Worm (Caenorhabditis elegans) whole organism, early embryonic: Measurements from ENCODE around the gene T04H1.13.

Source experiments
- B0310.2 ChIP-seq: sonication (generic microtip); optimal IDR thresholded peaks from 2 replicates; lab custom pipeline; 2016; ENCODE audit warnings: mild to moderate bottlenecking, missing genetic modification characterization, missing compliant biosample characterization
- F13C5.2 ChIP-seq: sonication (generic microtip); optimal IDR thresholded peaks from 2 replicates; lab custom pipeline; 2017; ENCODE audit warnings: mild to moderate bottlenecking, missing genetic modification characterization, inconsistent platforms, missing compliant biosample characterization
- aly-1 ChIP-seq: sonication (generic microtip); optimal IDR thresholded peaks from 2 replicates; lab custom pipeline; 2016; ENCODE audit warnings: missing genetic modification characterization, missing compliant biosample characterization
- ama-1 ChIP-seq: fragments of 150-350 bp; optimal IDR thresholded peaks from 2 replicates; lab custom pipeline; 2014
- ceh-13 ChIP-seq: fragments of 200-800 bp; sonication (Bioruptor generic); optimal IDR thresholded peaks from 2 replicates; lab custom pipeline; 2018; ENCODE audit warnings: mild to moderate bottlenecking, missing genetic modification characterization, missing compliant biosample characterization
- ceh-36 ChIP-seq: sonication (generic microtip); optimal IDR thresholded peaks from 2 replicates; lab custom pipeline; 2016; ENCODE audit warnings: missing genetic modification characterization, inconsistent platforms, missing compliant biosample characterization
- ets-7 ChIP-seq: sonication (generic microtip); optimal IDR thresholded peaks from 2 replicates; lab custom pipeline; 2016; ENCODE audit warnings: missing genotype, missing genetic modification characterization, missing compliant biosample characterization
- flt-1 ChIP-seq: fragments of 200-800 bp; sonication (Bioruptor generic); IDR thresholded peaks from 2 replicates; pipeline ENCODE4 v1.3.6; 2022; ENCODE audit warnings: missing genetic modification characterization, missing compliant biosample characterization
- hmbx-1 ChIP-seq: sonication (generic microtip); optimal IDR thresholded peaks from 2 replicates; lab custom pipeline; 2016; ENCODE audit warnings: mild to moderate bottlenecking, missing genetic modification characterization, missing compliant biosample characterization
- hmg-4 ChIP-seq: fragments of 200-800 bp; sonication (Bioruptor generic); optimal IDR thresholded peaks from 2 replicates; lab custom pipeline; 2018; ENCODE audit warnings: mild to moderate bottlenecking, missing genetic modification characterization, missing compliant biosample characterization
- hnd-1 ChIP-seq: sonication (generic microtip); optimal IDR thresholded peaks from 2 replicates; lab custom pipeline; 2016; ENCODE audit warnings: missing genetic modification characterization, missing compliant biosample characterization
- pes-1 ChIP-seq: fragments of 200-800 bp; sonication (Bioruptor generic); IDR thresholded peaks from 2 replicates; pipeline ENCODE4 v1.3.6; 2022; ENCODE audit warnings: missing genetic modification reagents, missing genetic modification characterization, missing compliant biosample characterization
- scrt-1 ChIP-seq: fragments of 200-800 bp; sonication (Bioruptor generic); IDR thresholded peaks from 2 replicates; pipeline ENCODE4 v1.3.6; 2022; ENCODE audit warnings: missing genetic modification characterization, missing compliant biosample characterization
- sea-1 ChIP-seq: fragments of 200-800 bp; sonication (Bioruptor generic); conservative IDR thresholded peaks from 2 replicates; pipeline ENCODE4 v1.3.6; 2022; ENCODE audit warnings: missing genetic modification characterization, missing compliant biosample characterization
- tbx-11 ChIP-seq: fragments of 200-800 bp; sonication (Bioruptor generic); IDR thresholded peaks from 2 replicates; pipeline ENCODE4 v1.3.6; 2022; ENCODE audit warnings: missing genetic modification characterization, missing compliant biosample characterization
- tbx-37 ChIP-seq: fragments of 200-800 bp; sonication (Bioruptor generic); conservative IDR thresholded peaks from 2 replicates; pipeline ENCODE4 v1.3.6; 2022; ENCODE audit warnings: missing genetic modification reagents, missing genetic modification characterization, missing compliant biosample characterization
- tra-4 ChIP-seq: sonication (generic microtip); optimal IDR thresholded peaks from 2 replicates; lab custom pipeline; 2017; ENCODE audit warnings: missing genetic modification characterization, missing compliant biosample characterization

The T04H1.13 gene

DNA sequence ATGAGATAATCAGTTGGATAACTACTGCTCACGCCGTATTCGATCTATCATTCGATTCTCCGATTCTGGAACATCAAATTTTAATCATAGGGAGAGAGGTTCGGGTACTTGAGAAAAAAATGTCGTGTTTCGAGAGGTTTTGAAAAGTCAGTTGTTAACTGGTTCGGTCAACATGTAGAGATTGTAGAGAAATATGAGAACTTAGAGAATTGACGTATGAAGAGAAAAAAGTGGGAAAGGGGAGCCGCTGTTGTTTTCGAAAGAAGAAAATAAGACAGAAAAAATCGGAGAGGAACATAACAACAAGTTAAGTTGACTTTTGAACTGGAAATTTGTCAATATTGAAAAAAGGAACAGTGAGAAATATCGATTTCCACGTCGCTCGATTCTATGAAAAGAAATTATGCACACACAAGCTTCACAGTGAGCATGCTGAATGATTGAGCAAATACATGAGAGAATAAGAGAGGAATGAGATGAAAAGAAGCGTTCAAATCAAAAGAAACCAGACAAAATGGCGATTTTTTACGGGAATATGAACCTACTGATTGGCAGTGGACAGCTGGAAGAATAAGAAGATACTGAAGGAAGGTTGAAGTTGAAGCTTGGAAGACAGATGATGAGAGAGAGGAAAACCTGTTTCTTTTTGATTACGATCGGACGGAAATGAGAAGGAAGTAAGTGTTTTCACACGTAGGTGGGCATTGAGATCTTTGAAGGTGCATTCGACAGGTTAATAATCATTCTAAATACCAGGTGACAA is at the start of gene T04H1.13, which contains the start of the genes slfl-5 and rad-50:
Gene T04H1.13, minus strand, starts transcription at position 51 of the 763 bp plus-strand sequence.
Gene slfl-5, minus strand, starts transcription at position 65 of the 763 bp plus-strand sequence.
Gene rad-50, plus strand, starts transcription at position 667 of the 763 bp plus-strand sequence.
- TF ChIP-seq hmbx-1 (tag; lab: Kevin White, UChicago), result no peak
- no peak for TF ChIP-seq ceh-36
- TF ChIP-seq tbx-37 (GFP tag; lab: Robert Waterston, UW), result no peak
- no peak for TF ChIP-seq B0310.2
- TF ChIP-seq scrt-1 (GFP tag; lab: Robert Waterston, UW), result no peak
- no peak for TF ChIP-seq tra-4 (tag; lab: Kevin White, UChicago)
- TF ChIP-seq sea-1 (GFP tag; lab: Robert Waterston, UW), result no peak
- no peak for TF ChIP-seq ceh-13 (GFP tag; lab: Kevin White, UChicago)
- TF ChIP-seq hmg-4, result no peak
- no peak for TF ChIP-seq pes-1 (GFP tag; lab: Robert Waterston, UW)

- no peak for TF ChIP-seq hmbx-1 (tag; lab: Kevin White, UChicago)
- TF ChIP-seq ceh-13 (GFP tag; lab: Kevin White, UChicago), result no peak
- no peak for TF ChIP-seq tbx-11 (GFP tag; lab: Robert Waterston, UW)
- no peak for TF ChIP-seq pes-1 (GFP tag; lab: Robert Waterston, UW)
- TF ChIP-seq flt-1, result no peak
- TF ChIP-seq hmg-4, result no peak
- TF ChIP-seq sea-1 (GFP tag; lab: Robert Waterston, UW), result no peak
- no peak for TF ChIP-seq tra-4 (tag; lab: Kevin White, UChicago)
- no peak for TF ChIP-seq ceh-36
- TF ChIP-seq B0310.2, result no peak
- TF ChIP-seq hnd-1, result no peak
Measured at ce11 chrV:12294091-12294490, 49.3 kb upstream of the T04H1.13 start.

- peak; percentile 70 for TF ChIP-seq hmg-4
- no peak for TF ChIP-seq tra-4 (tag; lab: Kevin White, UChicago)
- peak; percentile 80 for TF ChIP-seq pes-1 (GFP tag; lab: Robert Waterston, UW)
- peak; percentile 39 for TF ChIP-seq hnd-1
- TF ChIP-seq ama-1 (lab: Kevin White, UChicago), result no peak
- 0 out of 2 replicates have a peak, but pooled peaks have one; percentile 17 for TF ChIP-seq tbx-37 (GFP tag; lab: Robert Waterston, UW)
- peak; percentile 29 for TF ChIP-seq ceh-36
- no peak for TF ChIP-seq ceh-13 (GFP tag; lab: Kevin White, UChicago)
- no peak for TF ChIP-seq aly-1 (tag; lab: Kevin White, UChicago)
- TF ChIP-seq ets-7 (tag; lab: Kevin White, UChicago), result no peak
- TF ChIP-seq flt-1, result peak; percentile 74
- TF ChIP-seq sea-1 (GFP tag; lab: Robert Waterston, UW), result no peak
- 0 out of 2 replicates have a peak, but pooled peaks have one; percentile 56 for TF ChIP-seq scrt-1 (GFP tag; lab: Robert Waterston, UW)
- TF ChIP-seq hmbx-1 (tag; lab: Kevin White, UChicago), result no peak
- peak; percentile 89 for TF ChIP-seq F13C5.2 (tag; lab: Kevin White, UChicago)
- peak; percentile 28 for TF ChIP-seq B0310.2
- peak; percentile 42; the same call in 1 of the 2 replicates for TF ChIP-seq tbx-11 (GFP tag; lab: Robert Waterston, UW)
Measured at ce11 chrV:12291587-12291986, 46.8 kb upstream of the T04H1.13 start, which contains the start of the genes srpa-68 and srh-16. TSS of gene srpa-68 (minus strand) at chrV:12291658. TSS of gene srh-16 (plus strand) at chrV:12291861.

ce11 chrV:12288577-12288976 is 43.7 kb upstream of the T04H1.13 start, which contains the start of gene rskd-1:
TSS of gene rskd-1 (minus strand) at chrV:12288615.
- TF ChIP-seq F13C5.2 (tag; lab: Kevin White, UChicago), result no peak
- TF ChIP-seq ets-7 (tag; lab: Kevin White, UChicago), result no peak
- TF ChIP-seq tbx-11 (GFP tag; lab: Robert Waterston, UW), result no peak
- no peak for TF ChIP-seq hmbx-1 (tag; lab: Kevin White, UChicago)
- TF ChIP-seq hnd-1, result no peak
- TF ChIP-seq hmg-4, result no peak
- TF ChIP-seq sea-1 (GFP tag; lab: Robert Waterston, UW), result no peak
- no peak for TF ChIP-seq flt-1
- TF ChIP-seq ceh-13 (GFP tag; lab: Kevin White, UChicago), result no peak
- no peak for TF ChIP-seq tra-4 (tag; lab: Kevin White, UChicago)
- no peak for TF ChIP-seq scrt-1 (GFP tag; lab: Robert Waterston, UW)
- TF ChIP-seq ceh-36, result no peak

ce11 chrV:12287667-12288066 is 42.8 kb upstream of the T04H1.13 start:
- TF ChIP-seq ceh-13 (GFP tag; lab: Kevin White, UChicago) (no peak), ets-7 (tag; lab: Kevin White, UChicago) (no peak), tbx-37 (GFP tag; lab: Robert Waterston, UW) (no peak), tbx-11 (GFP tag; lab: Robert Waterston, UW) (no peak), hnd-1 (no peak), hmbx-1 (tag; lab: Kevin White, UChicago) (no peak), scrt-1 (GFP tag; lab: Robert Waterston, UW) (no peak), ama-1 (lab: Kevin White, UChicago) (no peak), sea-1 (GFP tag; lab: Robert Waterston, UW) (no peak)

DNA sequence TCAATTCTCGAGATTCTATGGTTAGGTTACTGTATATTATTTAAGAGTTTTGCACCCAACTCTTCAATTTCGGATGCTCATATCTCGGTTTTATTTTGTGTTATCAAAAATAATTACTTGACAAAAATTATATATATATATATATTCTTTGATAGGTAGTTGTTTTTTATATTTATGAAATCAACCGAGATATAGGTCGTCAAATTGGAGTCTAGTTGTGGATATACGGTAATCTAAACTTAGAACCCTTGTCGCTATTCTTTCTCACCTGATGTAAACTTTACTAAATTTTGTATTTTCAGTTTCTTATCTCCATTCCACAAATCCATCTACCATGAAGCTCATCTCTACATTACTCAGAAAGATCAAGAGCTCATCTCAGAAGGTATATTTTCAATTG is 38.4 kb upstream of the T04H1.13 start, which contains the start of gene F55C5.10:
Gene F55C5.10, plus strand, starts transcription at position 301 of the 400 bp plus-strand sequence.
- TF ChIP-seq hmg-4 (no peak), sea-1 (GFP tag; lab: Robert Waterston, UW) (no peak), B0310.2 (no peak), tbx-37 (GFP tag; lab: Robert Waterston, UW) (no peak), ceh-36 (no peak), tra-4 (tag; lab: Kevin White, UChicago) (no peak), hmbx-1 (tag; lab: Kevin White, UChicago) (no peak), pes-1 (GFP tag; lab: Robert Waterston, UW) (no peak), hnd-1 (no peak), flt-1 (no peak), ama-1 (lab: Kevin White, UChicago) (no peak), scrt-1 (GFP tag; lab: Robert Waterston, UW) (no peak), ceh-13 (GFP tag; lab: Kevin White, UChicago) (no peak), aly-1 (tag; lab: Kevin White, UChicago) (no peak)
